Fruit fly (Drosophila melanogaster) whole organism, adult: Measurements from ENCODE around the gene CG8915.

Source experiments
- CG14711 ChIP-seq: fragments of 200-800 bp; sonication (Bioruptor generic); optimal IDR thresholded peaks from 2 replicates; lab custom pipeline; 2018; ENCODE audit warnings: missing biosample characterization, mild to moderate bottlenecking, missing genetic modification characterization, moderate library complexity
- CG1620 ChIP-seq: fragments of 200-800 bp; sonication (Bioruptor generic); optimal IDR thresholded peaks from 2 replicates; lab custom pipeline; 2016; ENCODE audit warnings: missing biosample characterization, missing genetic modification characterization
- CG7045 ChIP-seq: fragments of 200-800 bp; sonication (Bioruptor generic); optimal IDR thresholded peaks from 2 replicates; lab custom pipeline; 2017; ENCODE audit warnings: missing biosample characterization, mild to moderate bottlenecking, missing genetic modification characterization
- Hr96 ChIP-seq: fragments of 200-800 bp; sonication (Bioruptor generic); optimal IDR thresholded peaks from 2 replicates; lab custom pipeline; 2016; ENCODE audit warnings: missing biosample characterization, missing genetic modification characterization
- Mnt ChIP-seq: fragments of 200-800 bp; sonication (Bioruptor generic); optimal IDR thresholded peaks from 2 replicates; lab custom pipeline; 2016; ENCODE audit warnings: missing biosample characterization, mild to moderate bottlenecking, missing genetic modification characterization
- bab1 ChIP-seq: fragments of 200-800 bp; sonication (Bioruptor generic); optimal IDR thresholded peaks from 3 replicates; lab custom pipeline; 2019; ENCODE audit warnings: missing biosample characterization, mild to moderate bottlenecking, missing genetic modification characterization, moderate library complexity
- kay ChIP-seq: fragments of 200-800 bp; sonication (Bioruptor generic); peaks from one replicate; lab custom pipeline; 2016; ENCODE audit warnings: missing biosample characterization, missing genetic modification characterization, borderline replicate concordance
- toe ChIP-seq: fragments of 200-800 bp; sonication (Bioruptor generic); optimal IDR thresholded peaks from 2 replicates; lab custom pipeline; 2016; ENCODE audit warnings: missing biosample characterization, missing genetic modification characterization

dm6 chrX:17212007-17212406, 32.8 kb downstream of the CG8915 start, which contains the start of gene CG18258:
- no peak for TF ChIP-seq CG14711 (tag; lab: Kevin White, UChicago)
- no peak for TF ChIP-seq bab1 (GFP tag; lab: Kevin White, UChicago)
- TF ChIP-seq toe (GFP tag; lab: Kevin White, UChicago): no peak
- no peak for TF ChIP-seq CG7045
- no peak for TF ChIP-seq Hr96 (GFP tag; lab: Kevin White, UChicago)
- no peak for TF ChIP-seq kay (GFP tag; lab: Kevin White, UChicago)
- TF ChIP-seq Mnt: no peak
- no peak for TF ChIP-seq CG1620
